Fruit fly (Drosophila melanogaster) whole organism, embryonic: ENCODE measurements around the gene CG11000.

Experiments used
- B-H1 ChIP-seq: fragments of 200-800 bp; sonication (Bioruptor generic); IDR thresholded peaks from 3 replicates; pipeline ENCODE4 v1.3.6; 2022; ENCODE audit warnings: missing biosample characterization, missing genetic modification characterization
- Bdp1 ChIP-seq: fragments of 200-800 bp; sonication (Bioruptor generic); optimal IDR thresholded peaks from 3 replicates; lab custom pipeline; 2016; ENCODE audit warnings: missing biosample characterization, missing genetic modification characterization
- CG10274 ChIP-seq: fragments of 200-800 bp; sonication (Bioruptor generic); optimal IDR thresholded peaks from 3 replicates; lab custom pipeline; 2017; ENCODE audit warnings: missing biosample characterization, mild to moderate bottlenecking, missing genetic modification characterization
- CG11398 ChIP-seq: fragments of 200-800 bp; sonication (Bioruptor generic); optimal IDR thresholded peaks from 2 replicates; lab custom pipeline; 2016; ENCODE audit warnings: missing biosample characterization, missing genetic modification characterization
- CG11695 ChIP-seq: fragments of 200-800 bp; sonication (Bioruptor generic); IDR thresholded peaks from 3 replicates; pipeline ENCODE4 v1.3.6; 2022; ENCODE audit warnings: missing biosample characterization, missing genetic modification characterization
- CG14050 ChIP-seq: fragments of 200-800 bp; sonication (Bioruptor generic); IDR thresholded peaks from 3 replicates; pipeline ENCODE4 v1.3.6; 2022; ENCODE audit warnings: missing biosample characterization, missing genetic modification characterization
- CG15011 ChIP-seq: fragments of 200-800 bp; sonication (Bioruptor generic); optimal IDR thresholded peaks from 3 replicates; lab custom pipeline; 2018; ENCODE audit warnings: missing biosample characterization, mild to moderate bottlenecking, missing genetic modification characterization
- CG15696 ChIP-seq: fragments of 200-800 bp; sonication (Bioruptor generic); optimal IDR thresholded peaks from 2 replicates; lab custom pipeline; 2019; ENCODE audit warnings: missing biosample characterization, mild to moderate bottlenecking, missing genetic modification characterization, moderate library complexity
- CG16815 ChIP-seq: fragments of 200-800 bp; sonication (Bioruptor generic); optimal IDR thresholded peaks from 3 replicates; lab custom pipeline; 2017; ENCODE audit warnings: missing biosample characterization, mild to moderate bottlenecking, missing genetic modification characterization
- CG1792 ChIP-seq: fragments of 200-800 bp; sonication (Bioruptor generic); optimal IDR thresholded peaks from 2 replicates; lab custom pipeline; 2016; ENCODE audit warnings: missing biosample characterization, missing genetic modification characterization
- CG18764 ChIP-seq: fragments of 200-800 bp; sonication (Bioruptor generic); optimal IDR thresholded peaks from 3 replicates; lab custom pipeline; 2016; ENCODE audit warnings: missing biosample characterization, missing genetic modification characterization
- CG2712 ChIP-seq: fragments of 200-800 bp; optimal IDR thresholded peaks from 3 replicates; lab custom pipeline; 2019; ENCODE audit warnings: missing biosample characterization, mild to moderate bottlenecking, missing genetic modification characterization, moderate library complexity
- CG32772 ChIP-seq: fragments of 200-800 bp; sonication (Bioruptor generic); IDR thresholded peaks from 2 replicates; pipeline ENCODE4 v1.3.6; 2022; ENCODE audit warnings: missing biosample characterization, missing genetic modification characterization
- CG3281 ChIP-seq: fragments of 200-800 bp; sonication (Bioruptor generic); optimal IDR thresholded peaks from 3 replicates; lab custom pipeline; 2017; ENCODE audit warnings: missing biosample characterization, mild to moderate bottlenecking, missing genetic modification characterization
- CG34376 ChIP-seq: fragments of 200-800 bp; sonication (Bioruptor generic); optimal IDR thresholded peaks from 2 replicates; lab custom pipeline; 2018; ENCODE audit warnings: missing biosample characterization, mild to moderate bottlenecking, missing genetic modification characterization
- CG42726 ChIP-seq: fragments of 200-800 bp; sonication (Bioruptor generic); IDR thresholded peaks from 2 replicates; pipeline ENCODE4 v1.3.6; 2022; ENCODE audit warnings: missing biosample characterization, missing genetic modification characterization; ENCODE audit not compliant: partially characterized antibody
- CG4328 ChIP-seq: fragments of 200-800 bp; sonication (Bioruptor generic); optimal IDR thresholded peaks from 3 replicates; lab custom pipeline; 2017; ENCODE audit warnings: missing biosample characterization, missing genetic modification reagents, missing genetic modification characterization
- CG4820 ChIP-seq: fragments of 200-800 bp; sonication (Bioruptor generic); optimal IDR thresholded peaks from 3 replicates; lab custom pipeline; 2016; ENCODE audit warnings: missing biosample characterization, missing genetic modification characterization
- CG7357 ChIP-seq: fragments of 200-800 bp; sonication (Bioruptor generic); IDR thresholded peaks from 3 replicates; pipeline ENCODE4 v1.3.6; 2022; ENCODE audit warnings: missing biosample characterization, missing genetic modification characterization
- CG7839 ChIP-seq: fragments of 200-800 bp; sonication (Bioruptor generic); optimal IDR thresholded peaks from 3 replicates; lab custom pipeline; 2018; ENCODE audit warnings: missing biosample characterization, mild to moderate bottlenecking, missing genetic modification characterization, moderate library complexity
- CG7928 ChIP-seq: fragments of 200-800 bp; sonication (Bioruptor generic); optimal IDR thresholded peaks from 2 replicates; lab custom pipeline; 2017; ENCODE audit warnings: missing biosample characterization, mild to moderate bottlenecking, missing genetic modification characterization
- CkIIα-i1 ChIP-seq: fragments of 200-800 bp; sonication (Bioruptor generic); IDR thresholded peaks from 2 replicates; pipeline ENCODE4 v1.3.6; 2022; ENCODE audit warnings: missing biosample characterization, missing genetic modification characterization
- Gsc ChIP-seq: fragments of 200-800 bp; sonication (Bioruptor generic); IDR thresholded peaks from 2 replicates; pipeline ENCODE4 v1.3.6; 2022; ENCODE audit warnings: missing biosample characterization, missing genetic modification characterization
- H15 ChIP-seq: fragments of 200-800 bp; sonication (Bioruptor generic); IDR thresholded peaks from 3 replicates; pipeline ENCODE4 v1.3.6; 2022; ENCODE audit warnings: missing biosample characterization, missing genetic modification characterization
- Hand ChIP-seq: fragments of 200-800 bp; sonication (Bioruptor generic); optimal IDR thresholded peaks from 2 replicates; lab custom pipeline; 2017; ENCODE audit warnings: mild to moderate bottlenecking, missing biosample characterization, missing genetic modification reagents, missing genetic modification characterization
- NC2β ChIP-seq: fragments of 200-800 bp; sonication (Bioruptor generic); optimal IDR thresholded peaks from 2 replicates; lab custom pipeline; 2016; ENCODE audit warnings: missing biosample characterization, missing genetic modification characterization
- Nf-YA ChIP-seq: fragments of 200-800 bp; sonication (Bioruptor generic); IDR thresholded peaks from 2 replicates; pipeline ENCODE4 v1.3.6; 2022; ENCODE audit warnings: missing biosample characterization, missing genetic modification characterization
- NfI ChIP-seq: fragments of 200-800 bp; sonication (Bioruptor generic); optimal IDR thresholded peaks from 3 replicates; lab custom pipeline; 2018; ENCODE audit warnings: missing biosample characterization, mild to moderate bottlenecking, missing genetic modification characterization, moderate library complexity
- PHDP ChIP-seq: fragments of 200-800 bp; sonication (Bioruptor generic); optimal IDR thresholded peaks from 3 replicates; lab custom pipeline; 2018; ENCODE audit warnings: missing biosample characterization, mild to moderate bottlenecking, missing genetic modification characterization, moderate library complexity
- Sox102F ChIP-seq: fragments of 200-800 bp; sonication (Bioruptor generic); optimal IDR thresholded peaks from 2 replicates; lab custom pipeline; 2018; ENCODE audit warnings: missing biosample characterization, mild to moderate bottlenecking, missing genetic modification characterization, moderate library complexity
- Ssrp ChIP-seq: fragments of 200-800 bp; sonication (Bioruptor generic); optimal IDR thresholded peaks from 2 replicates; lab custom pipeline; 2018; ENCODE audit warnings: missing biosample characterization, mild to moderate bottlenecking, missing genetic modification characterization, moderate library complexity
- Usf ChIP-seq: fragments of 200-800 bp; sonication (Bioruptor generic); optimal IDR thresholded peaks from 2 replicates; lab custom pipeline; 2017; ENCODE audit warnings: missing genotype, missing biosample characterization, missing genetic modification characterization
- bowl ChIP-seq: fragments of 200-800 bp; sonication (Bioruptor generic); IDR thresholded peaks from 2 replicates; pipeline ENCODE4 v1.3.6; 2022; ENCODE audit warnings: missing biosample characterization, missing genetic modification characterization
- eve ChIP-seq, 2 experiments: fragments of >200 bp; optimal IDR thresholded peaks; 2 replicates each; lab custom pipeline; 2017; ENCODE audit warnings: missing biosample characterization in 2 of 2, missing genetic modification characterization in 2 of 2
- gem ChIP-seq: fragments of 200-800 bp; sonication (Bioruptor generic); optimal IDR thresholded peaks from 2 replicates; lab custom pipeline; 2019; ENCODE audit warnings: missing biosample characterization, mild to moderate bottlenecking, missing genetic modification characterization, moderate library complexity
- grn ChIP-seq: fragments of 200-800 bp; sonication (Bioruptor generic); optimal IDR thresholded peaks from 3 replicates; lab custom pipeline; 2017; ENCODE audit warnings: missing biosample characterization, missing genetic modification characterization
- klu ChIP-seq: fragments of 200-800 bp; sonication (Bioruptor generic); IDR thresholded peaks from 2 replicates; pipeline ENCODE4 v1.3.6; 2022; ENCODE audit warnings: missing biosample characterization, missing genetic modification characterization
- nau ChIP-seq: fragments of 200-800 bp; sonication (Bioruptor generic); optimal IDR thresholded peaks from 3 replicates; lab custom pipeline; 2017; ENCODE audit warnings: missing biosample characterization, mild to moderate bottlenecking, missing genetic modification characterization, missing genetic modification reagents
- nmo ChIP-seq: fragments of 200-800 bp; sonication (Bioruptor generic); optimal IDR thresholded peaks from 2 replicates; lab custom pipeline; 2018; ENCODE audit warnings: missing biosample characterization, mild to moderate bottlenecking, missing genetic modification characterization, moderate library complexity
- onecut ChIP-seq: fragments of 200-800 bp; sonication (Bioruptor generic); IDR thresholded peaks from 2 replicates; pipeline ENCODE4 v1.3.6; 2022; ENCODE audit warnings: missing biosample characterization, missing genetic modification characterization
- prd ChIP-seq, 3 experiments: fragments of >200 bp in 2 of 3; fragments of 200-800 bp in 1 of 3; sonication (Bioruptor generic) in 1 of 3; optimal IDR thresholded peaks in 2 of 3; IDR thresholded peaks in 1 of 3; 2 replicates in 2 of 3; 3 replicates in 1 of 3; pipeline versions ENCODE4 v1.3.6 to Lab custom; 2017 to 2022; ENCODE audit warnings: missing biosample characterization in 1 of 3, missing genetic modification characterization in 1 of 3
- pzg ChIP-seq: fragments of 200-800 bp; sonication (Bioruptor generic); optimal IDR thresholded peaks from 3 replicates; lab custom pipeline; 2018; ENCODE audit warnings: missing biosample characterization, mild to moderate bottlenecking, missing genetic modification characterization, moderate library complexity
- scrt ChIP-seq: fragments of 200-800 bp; sonication (Bioruptor generic); optimal IDR thresholded peaks from 2 replicates; lab custom pipeline; 2018; ENCODE audit warnings: missing biosample characterization, mild to moderate bottlenecking, missing genetic modification characterization, moderate library complexity
- slp2 ChIP-seq: fragments of 200-800 bp; sonication (Bioruptor generic); optimal IDR thresholded peaks from 2 replicates; lab custom pipeline; 2016; ENCODE audit warnings: missing biosample characterization, missing genetic modification characterization
- sr ChIP-seq: fragments of 200-800 bp; sonication (Bioruptor generic); IDR thresholded peaks from 3 replicates; pipeline ENCODE4 v1.3.6; 2022; ENCODE audit warnings: missing biosample characterization, missing genetic modification characterization
- stc ChIP-seq: fragments of 200-800 bp; sonication (Bioruptor generic); IDR thresholded peaks from 2 replicates; pipeline ENCODE4 v1.3.6; 2022; ENCODE audit warnings: missing biosample characterization, missing genetic modification characterization
- unpg ChIP-seq: fragments of 200-800 bp; sonication (Bioruptor generic); optimal IDR thresholded peaks from 3 replicates; lab custom pipeline; 2018; ENCODE audit warnings: missing biosample characterization, mild to moderate bottlenecking, missing genetic modification characterization, moderate library complexity

Gene CG11000

DNA sequence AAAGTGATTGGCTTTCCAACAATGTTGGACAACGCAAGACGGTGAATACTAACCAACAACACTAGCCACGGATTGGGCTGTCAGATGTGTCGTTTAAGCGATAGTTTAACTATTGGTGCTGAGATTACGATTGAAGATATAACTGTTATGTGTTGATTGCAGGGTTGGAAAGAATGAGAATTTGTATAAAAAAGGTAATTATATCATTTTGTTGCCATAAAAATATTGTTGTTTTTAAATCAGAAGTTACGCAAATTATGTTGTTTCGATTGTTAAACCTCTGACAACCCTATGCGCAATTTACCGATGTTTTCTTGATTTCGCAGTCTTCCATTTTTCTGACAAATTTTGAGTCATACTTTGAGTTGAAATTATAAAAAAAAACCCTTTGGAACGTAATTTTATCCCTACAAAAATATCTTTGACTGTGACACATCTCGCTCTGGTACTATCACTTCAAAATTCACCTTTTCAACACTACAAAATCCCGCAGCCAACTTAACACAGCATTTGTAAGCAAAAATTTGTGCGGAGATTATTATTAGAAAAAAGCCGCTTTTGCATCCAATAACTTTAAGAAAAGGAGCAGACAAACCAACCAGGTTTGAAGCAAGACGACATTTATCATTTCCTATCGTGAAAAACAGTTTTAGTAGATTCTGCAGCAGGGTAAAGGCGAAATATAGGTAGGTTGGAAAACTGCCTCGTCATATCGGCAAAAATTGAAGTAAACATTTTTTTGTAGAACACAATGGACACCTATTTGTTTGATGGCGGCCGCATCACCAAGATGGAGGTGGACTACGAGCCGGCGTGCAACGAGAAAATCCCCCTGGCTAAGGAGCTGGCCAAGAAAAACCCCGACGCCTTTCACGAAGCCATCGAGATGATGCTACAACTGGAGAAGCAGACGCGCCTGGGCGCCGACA, 12.8 kb upstream of the CG11000 start, which contains the start of the genes Hat1 and Rpn5 (continued):
- TF ChIP-seq eve (GFP tag; optimal IDR thresholded peaks at IDR 0.05; lab: Kevin White, UChicago) (no peak), Ssrp (tag; lab: Kevin White, UChicago) (peak; percentile 74), Hand (no peak), Usf (GFP tag; lab: Kevin White, UChicago) (peak; percentile 66), slp2 (GFP tag; lab: Kevin White, UChicago) (peak; percentile 87), klu (peak; percentile 74; the same call in 1 of the 2 replicates), scrt (peak; percentile 0), nau (no peak), Gsc (GFP tag; lab: Robert Waterston, UW) (0 out of 2 replicates have a peak, but pooled peaks have one; percentile 7), NC2β (GFP tag; lab: Kevin White, UChicago) (peak; percentile 79), CG14050 (GFP tag; lab: Robert Waterston, UW) (no peak; the same call in 2 of the 3 replicates), Sox102F (peak; percentile 64), stc (0 out of 2 replicates have a peak, but pooled peaks have one; percentile 31), CG10274 (GFP tag; lab: Kevin White, UChicago) (peak; percentile 57), CG7928 (peak; percentile 45), CG2712 (tag; lab: Kevin White, UChicago) (peak; percentile 82), CG4820 (peak; percentile 85), Nf-YA (GFP tag; lab: Robert Waterston, UW) (no peak), CG42726 (GFP tag; lab: Robert Waterston, UW) (peak; percentile 43; the same call in 1 of the 2 replicates), unpg (GFP tag; lab: Kevin White, UChicago) (peak; percentile 66), CG15696 (peak; percentile 62), PHDP (tag; lab: Kevin White, UChicago) (peak; percentile 66), bowl (GFP tag; lab: Robert Waterston, UW) (no peak), NfI (peak; percentile 65), CG1792 (GFP tag; lab: Kevin White, UChicago) (peak; percentile 75), nmo (GFP tag; lab: Kevin White, UChicago) (peak; percentile 87), H15 (GFP tag; lab: Robert Waterston, UW) (0 out of 3 replicates have a peak, but pooled peaks have one; percentile 31), Bdp1 (GFP tag; lab: Kevin White, UChicago) (peak; percentile 83), CG7839 (peak; percentile 69), CG32772 (GFP tag; lab: Robert Waterston, UW) (peak; percentile 60), pzg (GFP tag; lab: Kevin White, UChicago) (peak; percentile 58), grn (GFP tag; lab: Kevin White, UChicago) (peak; percentile 70), CG15011 (GFP tag; lab: Kevin White, UChicago) (peak; percentile 58), sr (no peak), CG16815 (GFP tag; lab: Kevin White, UChicago) (peak; percentile 85), onecut (GFP tag; lab: Robert Waterston, UW) (peak; percentile 12; the same call in 1 of the 2 replicates), CG7357 (GFP tag; lab: Robert Waterston, UW) (peak; percentile 50; the same call in 2 of the 3 replicates), CG34376 (GFP tag; lab: Kevin White, UChicago) (peak; percentile 12), CkIIα-i1 (GFP tag; lab: Robert Waterston, UW) (no peak), CG18764 (peak; percentile 79), B-H1 (GFP tag; lab: Robert Waterston, UW) (peak; percentile 56; the same call in 2 of the 3 replicates), CG3281 (GFP tag; lab: Kevin White, UChicago) (peak; percentile 80), CG4328 (GFP tag; lab: Kevin White, UChicago) (peak; percentile 59), prd (optimal IDR thresholded peaks at IDR 0.05; lab: Kevin White, UChicago) (no peak), prd (GFP tag; IDR thresholded peaks at IDR 0.05; lab: Robert Waterston, UW) (peak; percentile 79; the same call in 2 of the 3 replicates), gem (tag; lab: Kevin White, UChicago) (peak; percentile 78), CG11398 (GFP tag; lab: Kevin White, UChicago) (peak; percentile 77), CG11695 (GFP tag; lab: Robert Waterston, UW) (peak; percentile 44; the same call in 1 of the 3 replicates)
